Worm (Caenorhabditis elegans) whole organism, L4 larva: ENCODE data around the gene ZK1127.5.
A peak's percentile ranks its signal among the peaks of the same experiment; 100 is the strongest.

Experiments
- F26F4.8 ChIP-seq: fragments of 200-800 bp; sonication (Bioruptor generic); conservative IDR thresholded peaks from 2 replicates; pipeline ENCODE4 v1.3.6; 2022; ENCODE audit warnings: missing genetic modification characterization, missing compliant biosample characterization
- F37D6.2 ChIP-seq: sonication (generic microtip); optimal IDR thresholded peaks from 2 replicates; lab custom pipeline; 2016; ENCODE audit warnings: mild to moderate bottlenecking, missing genetic modification characterization, missing compliant biosample characterization
- F49E8.2 ChIP-seq: sonication (generic microtip); optimal IDR thresholded peaks from 2 replicates; lab custom pipeline; 2016; ENCODE audit warnings: missing compliant biosample characterization, mild to moderate bottlenecking, missing genetic modification characterization, borderline replicate concordance
- Y105C5A.15 ChIP-seq: fragments of 200-800 bp; sonication (Bioruptor generic); IDR thresholded peaks from 2 replicates; pipeline ENCODE4 v1.3.6; 2022; ENCODE audit warnings: missing genetic modification characterization, missing compliant biosample characterization
- Y5F2A.4 ChIP-seq: fragments of 200-800 bp; sonication (Bioruptor generic); optimal IDR thresholded peaks from 2 replicates; lab custom pipeline; 2018; ENCODE audit warnings: mild to moderate bottlenecking, missing genetic modification characterization, missing compliant biosample characterization
- ZK337.2 ChIP-seq: fragments of 200-800 bp; sonication (Bioruptor generic); IDR thresholded peaks from 2 replicates; pipeline ENCODE4 v1.3.6; 2022; ENCODE audit warnings: missing genetic modification reagents, missing genetic modification characterization, missing compliant biosample characterization
- aha-1 ChIP-seq: fragments of 150-350 bp; peaks from one replicate; lab custom pipeline; 2014; ENCODE audit warnings: missing biosample characterization, missing genetic modification characterization
- attf-4 ChIP-seq: sonication (generic microtip); optimal IDR thresholded peaks from 3 replicates; lab custom pipeline; 2017; ENCODE audit warnings: missing biosample characterization, missing genetic modification characterization
- ceh-28 ChIP-seq: fragments of 150-350 bp; optimal IDR thresholded peaks from 2 replicates; lab custom pipeline; 2014; ENCODE audit warnings: missing biosample characterization, missing genetic modification reagents, missing genetic modification characterization
- ceh-44 ChIP-seq: fragments of 200-800 bp; sonication (Bioruptor generic); IDR thresholded peaks from 2 replicates; pipeline ENCODE4 v1.3.6; 2022; ENCODE audit warnings: missing genetic modification reagents, missing genetic modification characterization, missing compliant biosample characterization
- ceh-62 ChIP-seq: sonication (generic microtip); optimal IDR thresholded peaks from 2 replicates; lab custom pipeline; 2017; ENCODE audit warnings: missing biosample characterization, missing genetic modification characterization
- cey-2 ChIP-seq: sonication (generic microtip); optimal IDR thresholded peaks from 3 replicates; lab custom pipeline; 2017; ENCODE audit warnings: missing genetic modification characterization, mild to moderate bottlenecking, missing compliant biosample characterization, antibody characterized with exemption, borderline replicate concordance; ENCODE audit not compliant: insufficient read depth
- ctbp-1 ChIP-seq: fragments of 200-800 bp; sonication (Bioruptor generic); IDR thresholded peaks from 2 replicates; pipeline ENCODE4 v1.3.6; 2022; ENCODE audit warnings: missing genetic modification reagents, missing genetic modification characterization, missing compliant biosample characterization
- daf-12 ChIP-seq: fragments of 150-350 bp; optimal IDR thresholded peaks from 2 replicates; lab custom pipeline; 2014; ENCODE audit warnings: missing biosample characterization, missing genetic modification reagents, missing genetic modification characterization
- daf-16 ChIP-seq, 3 experiments: sonication (generic microtip); optimal IDR thresholded peaks; 2 replicates each; lab custom pipeline; 2016 to 2017; ENCODE audit warnings: missing genetic modification characterization in 3 of 3, missing genetic modification reagents in 3 of 3, mild to moderate bottlenecking in 2 of 3, missing compliant biosample characterization in 2 of 3, missing biosample characterization in 1 of 3, moderate library complexity in 1 of 3
- daf-8 ChIP-seq: fragments of 200-800 bp; sonication (Bioruptor generic); IDR thresholded peaks from 2 replicates; pipeline ENCODE4 v1.3.6; 2022; ENCODE audit warnings: missing genetic modification characterization, missing compliant biosample characterization
- dmd-6 ChIP-seq: fragments of 200-800 bp; sonication (Bioruptor generic); IDR thresholded peaks from 2 replicates; pipeline ENCODE4 v1.3.6; 2022; ENCODE audit warnings: missing genetic modification reagents, missing genetic modification characterization, missing compliant biosample characterization
- dmd-8 ChIP-seq: fragments of 200-800 bp; sonication (Bioruptor generic); IDR thresholded peaks from 2 replicates; pipeline ENCODE4 v1.3.6; 2022; ENCODE audit warnings: missing genetic modification characterization, missing compliant biosample characterization
- dve-1 ChIP-seq: sonication (generic microtip); optimal IDR thresholded peaks from 2 replicates; lab custom pipeline; 2017; ENCODE audit warnings: antibody characterized with exemption, mild to moderate bottlenecking, missing genetic modification characterization, missing compliant biosample characterization; ENCODE audit not compliant: insufficient read depth
- egl-27 ChIP-seq: sonication (generic microtip); optimal IDR thresholded peaks from 3 replicates; lab custom pipeline; 2017; ENCODE audit warnings: missing biosample characterization, missing genetic modification reagents, missing genetic modification characterization
- fkh-10 ChIP-seq: fragments of 150-350 bp; optimal IDR thresholded peaks from 2 replicates; lab custom pipeline; 2014; ENCODE audit warnings: missing biosample characterization, missing genetic modification reagents, missing genetic modification characterization
- hif-1 ChIP-seq, 2 experiments: sonication (generic microtip); optimal IDR thresholded peaks; 2 replicates each; lab custom pipeline; 2016 to 2017; ENCODE audit warnings: missing compliant biosample characterization in 2 of 2, missing genetic modification characterization in 2 of 2, missing genetic modification reagents in 2 of 2, missing genotype in 2 of 2, mild to moderate bottlenecking in 1 of 2
- hmg-1.1 ChIP-seq: fragments of 200-800 bp; sonication (Bioruptor generic); IDR thresholded peaks from 2 replicates; pipeline ENCODE4 v1.3.6; 2022; ENCODE audit warnings: missing genetic modification reagents, missing genetic modification characterization, missing compliant biosample characterization
- lin-1 ChIP-seq: fragments of 200-800 bp; sonication (Bioruptor generic); IDR thresholded peaks from 2 replicates; pipeline ENCODE4 v1.3.6; 2022; ENCODE audit warnings: missing genetic modification reagents, missing genetic modification characterization, missing compliant biosample characterization
- lin-13 ChIP-seq: fragments of 150-350 bp; optimal IDR thresholded peaks from 2 replicates; lab custom pipeline; 2014; ENCODE audit warnings: missing biosample characterization, missing genetic modification reagents, missing genetic modification characterization
- lin-38 ChIP-seq: fragments of 200-800 bp; sonication (Bioruptor generic); IDR thresholded peaks from 2 replicates; pipeline ENCODE4 v1.3.6; 2022; ENCODE audit warnings: missing genetic modification reagents, missing genetic modification characterization, missing compliant biosample characterization
- lir-3 ChIP-seq: sonication (generic microtip); optimal IDR thresholded peaks from 2 replicates; lab custom pipeline; 2016; ENCODE audit warnings: mild to moderate bottlenecking, missing genetic modification characterization, missing compliant biosample characterization
- mxl-2 ChIP-seq: fragments of 200-800 bp; sonication (Bioruptor generic); conservative IDR thresholded peaks from 2 replicates; pipeline ENCODE4 v1.3.6; 2022; ENCODE audit warnings: missing genetic modification reagents, missing genetic modification characterization, missing compliant biosample characterization
- nhr-10 ChIP-seq: fragments of 150-350 bp; optimal IDR thresholded peaks from 2 replicates; lab custom pipeline; 2014; ENCODE audit warnings: missing biosample characterization, missing genetic modification characterization
- nhr-102 ChIP-seq: sonication (generic microtip); optimal IDR thresholded peaks from 2 replicates; lab custom pipeline; 2016; ENCODE audit warnings: mild to moderate bottlenecking, missing genetic modification characterization, moderate library complexity, missing compliant biosample characterization
- nhr-111 ChIP-seq: fragments of 200-800 bp; sonication (Bioruptor generic); optimal IDR thresholded peaks from 2 replicates; lab custom pipeline; 2018; ENCODE audit warnings: mild to moderate bottlenecking, missing genetic modification characterization, missing compliant biosample characterization
- nhr-237 ChIP-seq: sonication (generic microtip); optimal IDR thresholded peaks from 2 replicates; lab custom pipeline; 2017; ENCODE audit warnings: missing biosample characterization, missing genetic modification characterization
- nhr-41 ChIP-seq: fragments of 200-800 bp; sonication (Bioruptor generic); IDR thresholded peaks from 2 replicates; pipeline ENCODE4 v1.3.6; 2022; ENCODE audit warnings: missing genetic modification reagents, missing genetic modification characterization, missing compliant biosample characterization
- nhr-42 ChIP-seq: fragments of 200-800 bp; sonication (Bioruptor generic); IDR thresholded peaks from 2 replicates; pipeline ENCODE4 v1.3.6; 2022; ENCODE audit warnings: missing genetic modification characterization, missing compliant biosample characterization
- pha-4 ChIP-seq, 2 experiments: fragments of 150-350 bp in 1 of 2; fragments of 200-800 bp in 1 of 2; sonication (Bioruptor generic) in 1 of 2; IDR thresholded peaks in 1 of 2; optimal IDR thresholded peaks in 1 of 2; 2 replicates each; pipeline versions ENCODE4 v1.3.6 to Lab custom; 2014 to 2022; ENCODE audit warnings: missing genetic modification characterization in 2 of 2, missing genetic modification reagents in 2 of 2, missing biosample characterization in 1 of 2, missing compliant biosample characterization in 1 of 2
- pqm-1 ChIP-seq: sonication (generic microtip); optimal IDR thresholded peaks from 2 replicates; lab custom pipeline; 2017; ENCODE audit warnings: missing biosample characterization, missing genetic modification characterization
- saeg-2 ChIP-seq: fragments of 200-800 bp; sonication (Bioruptor generic); IDR thresholded peaks from 2 replicates; pipeline ENCODE4 v1.3.6; 2022; ENCODE audit warnings: missing genetic modification reagents, missing genetic modification characterization, missing compliant biosample characterization
- snpc-1.2 ChIP-seq: fragments of 200-800 bp; sonication (Bioruptor generic); IDR thresholded peaks from 2 replicates; pipeline ENCODE4 v1.3.6; 2022; ENCODE audit warnings: missing genetic modification reagents, missing genetic modification characterization, missing compliant biosample characterization
- snpc-4 ChIP-seq: fragments of 150-350 bp; optimal IDR thresholded peaks from 2 replicates; lab custom pipeline; 2014; ENCODE audit warnings: missing biosample characterization, missing genetic modification characterization
- spr-1 ChIP-seq: sonication (generic microtip); optimal IDR thresholded peaks from 2 replicates; lab custom pipeline; 2016; ENCODE audit warnings: mild to moderate bottlenecking, missing genetic modification characterization, missing compliant biosample characterization
- spr-3 ChIP-seq: fragments of 200-800 bp; sonication (Bioruptor generic); optimal IDR thresholded peaks from 2 replicates; lab custom pipeline; 2018; ENCODE audit warnings: mild to moderate bottlenecking, missing genetic modification characterization, missing compliant biosample characterization
- tra-1 ChIP-seq: fragments of 200-800 bp; sonication (Bioruptor generic); IDR thresholded peaks from 2 replicates; pipeline ENCODE4 v1.3.6; 2022; ENCODE audit warnings: missing genetic modification reagents, missing genetic modification characterization, missing compliant biosample characterization
- unc-62 ChIP-seq, 3 experiments: fragments of 150-350 bp in 1 of 3; sonication (generic microtip); optimal IDR thresholded peaks in 2 of 3; peaks in 1 of 3; 1 replicate in 1 of 3; 2 replicates in 2 of 3; lab custom pipeline; 2014 to 2017; ENCODE audit warnings: missing biosample characterization in 3 of 3, missing genetic modification characterization in 3 of 3, missing genetic modification reagents in 3 of 3, missing genotype in 1 of 3
- zip-11 ChIP-seq: fragments of 200-800 bp; sonication (Bioruptor generic); IDR thresholded peaks from 2 replicates; pipeline ENCODE4 v1.3.6; 2022; ENCODE audit warnings: missing genetic modification characterization, missing compliant biosample characterization
- zip-2 ChIP-seq: fragments of 150-350 bp; optimal IDR thresholded peaks from 2 replicates; lab custom pipeline; 2014; ENCODE audit warnings: missing biosample characterization, missing genetic modification characterization
- ztf-11 ChIP-seq: fragments of 150-350 bp; optimal IDR thresholded peaks from 2 replicates; lab custom pipeline; 2014; ENCODE audit warnings: missing biosample characterization, missing genetic modification characterization
- ztf-7 ChIP-seq: fragments of 150-350 bp; optimal IDR thresholded peaks from 2 replicates; lab custom pipeline; 2014; ENCODE audit warnings: missing biosample characterization, missing genetic modification characterization

ZK1127.5 gene

ce11 chrII:7054987-7055386 lies 4.5 kb downstream of the ZK1127.5 start, which contains the start of gene ZK1127.3:
Gene ZK1127.3, plus strand, starts transcription at chrII:7055287.
- TF ChIP-seq hmg-1.1 (no peak), daf-8 (GFP tag; lab: Robert Waterston, UW) (no peak), dve-1 (no peak), mxl-2 (no peak), zip-11 (no peak), fkh-10 (GFP tag; lab: Kevin White, UChicago) (no peak), ceh-62 (tag; lab: Kevin White, UChicago) (no peak), snpc-4 (tag; lab: Kevin White, UChicago) (no peak), dmd-6 (GFP tag; lab: Robert Waterston, UW) (no peak), daf-12 (tag; lab: Kevin White, UChicago) (no peak), egl-27 (tag; lab: Kevin White, UChicago) (no peak), Y5F2A.4 (no peak), saeg-2 (GFP tag; lab: Robert Waterston, UW) (no peak), snpc-1.2 (GFP tag; lab: Robert Waterston, UW) (no peak), ceh-44 (GFP tag; lab: Robert Waterston, UW) (no peak), nhr-237 (tag; lab: Kevin White, UChicago) (no peak), cey-2 (no peak), F26F4.8 (GFP tag; lab: Robert Waterston, UW) (no peak), pqm-1 (no peak), aha-1 (tag; lab: Kevin White, UChicago) (no peak)

ce11 chrII:7056328-7056727 lies 5.9 kb downstream of the ZK1127.5 start:
- TF ChIP-seq ztf-7 (tag; lab: Kevin White, UChicago) (no peak), unc-62 (GFP tag; optimal IDR thresholded peaks at IDR 0.05 in 1 of 2; lab: Kevin White, UChicago) (peak in 1 of 2 experiments; percentile 98), unc-62 (tag; optimal IDR thresholded peaks at IDR 0.05; lab: Kevin White, UChicago) (no peak), lin-38 (GFP tag; lab: Robert Waterston, UW) (peak; percentile 14; the same call in 1 of the 2 replicates), attf-4 (tag; lab: Kevin White, UChicago) (no peak)
- TF ChIP-seq, all 104 proteins: peak for 2

- TF ChIP-seq pha-4 (GFP tag; IDR thresholded peaks at IDR 0.05; lab: Robert Waterston, UW) (no peak), pha-4 (tag; optimal IDR thresholded peaks at IDR 0.05; lab: Kevin White, UChicago) (no peak), ctbp-1 (GFP tag; lab: Robert Waterston, UW) (no peak), dmd-8 (GFP tag; lab: Robert Waterston, UW) (no peak), lin-13 (GFP tag; lab: Kevin White, UChicago) (no peak), nhr-42 (no peak), F49E8.2 (tag; lab: Kevin White, UChicago) (no peak), Y5F2A.4 (no peak), dmd-6 (GFP tag; lab: Robert Waterston, UW) (0 out of 2 replicates have a peak, but pooled peaks have one; percentile 6), fkh-10 (GFP tag; lab: Kevin White, UChicago) (no peak), ZK337.2 (GFP tag; lab: Robert Waterston, UW) (no peak), F37D6.2 (no peak), attf-4 (tag; lab: Kevin White, UChicago) (no peak), nhr-111 (no peak), nhr-10 (tag; lab: Kevin White, UChicago) (no peak), lir-3 (tag; lab: Kevin White, UChicago) (no peak), mxl-2 (no peak), zip-2 (tag; lab: Kevin White, UChicago) (no peak), daf-16 (GFP tag; optimal IDR thresholded peaks at IDR 0.05; lab: Kevin White, UChicago) (no peak), daf-16 (tag; optimal IDR thresholded peaks at IDR 0.05; lab: Kevin White, UChicago) (peak; percentile 37), spr-3 (no peak), tra-1 (GFP tag; lab: Robert Waterston, UW) (no peak), lin-1 (no peak), nhr-41 (GFP tag; lab: Robert Waterston, UW) (no peak), hif-1 (tag; optimal IDR thresholded peaks at IDR 0.05; lab: Kevin White, UChicago) (no peak), ztf-11 (no peak), ztf-7 (tag; lab: Kevin White, UChicago) (no peak), Y105C5A.15 (GFP tag; lab: Robert Waterston, UW) (no peak), spr-1 (tag; lab: Kevin White, UChicago) (no peak), nhr-102 (tag; lab: Kevin White, UChicago) (no peak), ceh-28 (tag; lab: Kevin White, UChicago) (no peak)
Measured at ce11 chrII:7057860-7058259, 7.4 kb downstream of the ZK1127.5 start, which contains the start of gene cth-2. Gene cth-2, minus strand, starts transcription at chrII:7057960.
